Fruit fly (Drosophila melanogaster) whole organism, embryonic: ENCODE measurements around the gene Npc2f.

ENCODE experiments used
- Aef1 ChIP-seq: fragments of 200-800 bp; sonication (Bioruptor generic); IDR thresholded peaks from 3 replicates; pipeline ENCODE4 v1.3.6; 2022; ENCODE audit warnings: missing biosample characterization, missing genetic modification characterization
- Antp ChIP-seq: fragments of 200-800 bp; sonication (Bioruptor generic); optimal IDR thresholded peaks from 3 replicates; lab custom pipeline; 2016; ENCODE audit warnings: missing biosample characterization, missing genetic modification characterization
- Awh ChIP-seq: fragments of 200-800 bp; sonication (Bioruptor generic); IDR thresholded peaks from 2 replicates; pipeline ENCODE4, ENCODE4 v1.3.6; 2022; ENCODE audit warnings: missing biosample characterization, missing genetic modification characterization
- CG11456 ChIP-seq: fragments of 200-800 bp; sonication (Bioruptor generic); IDR thresholded peaks from 3 replicates; pipeline ENCODE4 v1.3.6; 2022; ENCODE audit warnings: missing biosample characterization, missing genetic modification characterization
- CG12071 ChIP-seq: fragments of 200-800 bp; sonication (Bioruptor generic); optimal IDR thresholded peaks from 3 replicates; lab custom pipeline; 2018; ENCODE audit warnings: missing biosample characterization, mild to moderate bottlenecking, missing genetic modification characterization
- CG15601 ChIP-seq: fragments of 200-800 bp; sonication (Bioruptor generic); optimal IDR thresholded peaks from 3 replicates; lab custom pipeline; 2019; ENCODE audit warnings: missing biosample characterization, mild to moderate bottlenecking, missing genetic modification characterization, moderate library complexity
- CG17328 ChIP-seq: fragments of 200-800 bp; sonication (Bioruptor generic); IDR thresholded peaks from 2 replicates; pipeline ENCODE4 v1.3.6; 2022; ENCODE audit warnings: missing biosample characterization, missing genetic modification characterization
- CG17385 ChIP-seq: fragments of 200-800 bp; sonication (Bioruptor generic); optimal IDR thresholded peaks from 3 replicates; lab custom pipeline; 2018; ENCODE audit warnings: missing biosample characterization, mild to moderate bottlenecking, missing genetic modification characterization
- CG17802 ChIP-seq: fragments of 200-800 bp; sonication (Bioruptor generic); optimal IDR thresholded peaks from 2 replicates; lab custom pipeline; 2018; ENCODE audit warnings: missing biosample characterization, mild to moderate bottlenecking, missing genetic modification characterization, moderate library complexity
- CG17912 ChIP-seq: fragments of 200-800 bp; sonication (Bioruptor generic); optimal IDR thresholded peaks from 2 replicates; lab custom pipeline; 2018; ENCODE audit warnings: missing biosample characterization, mild to moderate bottlenecking, missing genetic modification characterization
- CG2202 ChIP-seq: fragments of 200-800 bp; sonication (Bioruptor generic); optimal IDR thresholded peaks from 2 replicates; lab custom pipeline; 2018; ENCODE audit warnings: missing biosample characterization, mild to moderate bottlenecking, missing genetic modification characterization
- CG32532 ChIP-seq: fragments of 200-800 bp; sonication (Bioruptor generic); IDR thresholded peaks from 2 replicates; pipeline ENCODE4 v1.3.6; 2022; ENCODE audit warnings: missing biosample characterization, missing genetic modification characterization
- CG3995 ChIP-seq: fragments of 200-800 bp; sonication (Bioruptor generic); optimal IDR thresholded peaks from 3 replicates; lab custom pipeline; 2016; ENCODE audit warnings: missing biosample characterization, missing genetic modification characterization
- CG42726 ChIP-seq: fragments of 200-800 bp; sonication (Bioruptor generic); IDR thresholded peaks from 2 replicates; pipeline ENCODE4 v1.3.6; 2022; ENCODE audit warnings: missing biosample characterization, missing genetic modification characterization; ENCODE audit not compliant: partially characterized antibody
- CG4404 ChIP-seq: fragments of 200-800 bp; sonication (Bioruptor generic); IDR thresholded peaks from 2 replicates; pipeline ENCODE4 v1.3.6; 2022; ENCODE audit warnings: missing biosample characterization, missing genetic modification characterization
- CG6654 ChIP-seq: fragments of 200-800 bp; sonication (Bioruptor generic); optimal IDR thresholded peaks from 2 replicates; lab custom pipeline; 2017; ENCODE audit warnings: missing biosample characterization, mild to moderate bottlenecking, missing genetic modification characterization
- CG7786 ChIP-seq: fragments of 200-800 bp; sonication (Bioruptor generic); optimal IDR thresholded peaks from 2 replicates; lab custom pipeline; 2016; ENCODE audit warnings: missing biosample characterization, missing genetic modification characterization
- CG7987 ChIP-seq: fragments of 200-800 bp; sonication (Bioruptor generic); optimal IDR thresholded peaks from 2 replicates; lab custom pipeline; 2018; ENCODE audit warnings: missing biosample characterization, mild to moderate bottlenecking, missing genetic modification characterization, moderate library complexity
- CG8281 ChIP-seq: fragments of 200-800 bp; sonication (Bioruptor generic); optimal IDR thresholded peaks from 2 replicates; lab custom pipeline; 2018; ENCODE audit warnings: missing biosample characterization, mild to moderate bottlenecking, missing genetic modification characterization, moderate library complexity
- CG8290 ChIP-seq, 3 experiments: fragments of 200-800 bp; sonication (Bioruptor generic); optimal IDR thresholded peaks; 2 replicates each; lab custom pipeline; 2016 to 2019; ENCODE audit warnings: missing biosample characterization in 3 of 3, missing genetic modification characterization in 3 of 3, mild to moderate bottlenecking in 2 of 3, moderate library complexity in 1 of 3
- CG9876 ChIP-seq: fragments of 200-800 bp; sonication (Bioruptor generic); optimal IDR thresholded peaks from 2 replicates; lab custom pipeline; 2016; ENCODE audit warnings: missing biosample characterization, missing genetic modification characterization
- Dbx ChIP-seq: fragments of 200-800 bp; sonication (Bioruptor generic); IDR thresholded peaks from 3 replicates; pipeline ENCODE4 v1.3.6; 2022; ENCODE audit warnings: missing biosample characterization, missing genetic modification characterization
- Dp ChIP-seq: fragments of 200-800 bp; sonication (Bioruptor generic); optimal IDR thresholded peaks from 2 replicates; lab custom pipeline; 2018; ENCODE audit warnings: missing biosample characterization, mild to moderate bottlenecking, missing genetic modification characterization, moderate library complexity
- Ets97D ChIP-seq: fragments of 200-800 bp; sonication (Bioruptor generic); optimal IDR thresholded peaks from 3 replicates; lab custom pipeline; 2016; ENCODE audit warnings: missing biosample characterization, missing genetic modification characterization
- HLH3B ChIP-seq: fragments of 200-800 bp; sonication (Bioruptor generic); IDR thresholded peaks from 2 replicates; pipeline ENCODE4 v1.3.6; 2022; ENCODE audit warnings: missing biosample characterization, missing genetic modification characterization
- HLHmδ ChIP-seq: fragments of 200-800 bp; sonication (Bioruptor generic); optimal IDR thresholded peaks from 2 replicates; lab custom pipeline; 2018; ENCODE audit warnings: missing biosample characterization, mild to moderate bottlenecking, missing genetic modification characterization, moderate library complexity
- Lhr ChIP-seq: fragments of 200-800 bp; sonication (Bioruptor generic); optimal IDR thresholded peaks from 3 replicates; lab custom pipeline; 2017; ENCODE audit warnings: mild to moderate bottlenecking, missing biosample characterization, missing genetic modification reagents, missing genetic modification characterization
- Max ChIP-seq: fragments of 200-800 bp; sonication (Bioruptor generic); optimal IDR thresholded peaks from 2 replicates; lab custom pipeline; 2016; ENCODE audit warnings: missing biosample characterization, mild to moderate bottlenecking, missing genetic modification characterization
- NC2α ChIP-seq: fragments of 200-800 bp; sonication (Bioruptor generic); optimal IDR thresholded peaks from 2 replicates; lab custom pipeline; 2016; ENCODE audit warnings: missing biosample characterization, missing genetic modification characterization
- NFAT ChIP-seq: fragments of 200-800 bp; sonication (Bioruptor generic); IDR thresholded peaks from 2 replicates; pipeline ENCODE4 v1.3.6; 2022; ENCODE audit warnings: missing biosample characterization, missing genetic modification characterization
- Nf-YA ChIP-seq: fragments of 200-800 bp; sonication (Bioruptor generic); IDR thresholded peaks from 2 replicates; pipeline ENCODE4 v1.3.6; 2022; ENCODE audit warnings: missing biosample characterization, missing genetic modification characterization
- Oli ChIP-seq: fragments of 200-800 bp; sonication (Bioruptor generic); optimal IDR thresholded peaks from 2 replicates; lab custom pipeline; 2018; ENCODE audit warnings: missing biosample characterization, mild to moderate bottlenecking, missing genetic modification characterization, moderate library complexity
- Scr ChIP-seq: fragments of 200-800 bp; sonication (Bioruptor generic); IDR thresholded peaks from 2 replicates; pipeline ENCODE4 v1.3.6; 2022; ENCODE audit warnings: missing biosample characterization, missing genetic modification characterization; ENCODE audit not compliant: partially characterized antibody
- Tbp ChIP-seq: fragments of >200 bp; optimal IDR thresholded peaks from 2 replicates; lab custom pipeline; 2018; ENCODE audit warnings: missing biosample characterization, missing genetic modification characterization
- Trl ChIP-seq, 3 experiments: fragments of >200 bp in 2 of 3; fragments of 200-800 bp in 1 of 3; sonication (Bioruptor generic) in 1 of 3; optimal IDR thresholded peaks; 2 replicates in 1 of 3; 3 replicates in 2 of 3; lab custom pipeline; 2016 to 2017; ENCODE audit warnings: missing biosample characterization in 1 of 3, missing genetic modification characterization in 1 of 3
- ara ChIP-seq: fragments of 200-800 bp; sonication (Bioruptor generic); IDR thresholded peaks from 2 replicates; pipeline ENCODE4 v1.3.6; 2022; ENCODE audit warnings: missing biosample characterization, missing genetic modification characterization
- chinmo ChIP-seq: fragments of 200-800 bp; sonication (Bioruptor generic); IDR thresholded peaks from 4 replicates; pipeline ENCODE4 v1.3.6; 2022; ENCODE audit warnings: missing biosample characterization, missing genetic modification characterization; ENCODE audit not compliant: partially characterized antibody
- danr ChIP-seq: fragments of 200-800 bp; sonication (Bioruptor generic); IDR thresholded peaks from 2 replicates; pipeline ENCODE4 v1.3.6; 2022; ENCODE audit warnings: missing biosample characterization, missing genetic modification characterization
- en ChIP-seq: fragments of 200-800 bp; sonication (Bioruptor generic); optimal IDR thresholded peaks from 2 replicates; lab custom pipeline; 2016; ENCODE audit warnings: missing biosample characterization, missing genetic modification characterization
- exex ChIP-seq: fragments of 200-800 bp; sonication (Bioruptor generic); optimal IDR thresholded peaks from 4 replicates; lab custom pipeline; 2018; ENCODE audit warnings: missing biosample characterization, mild to moderate bottlenecking, missing genetic modification characterization, moderate library complexity
- gfzf ChIP-seq: fragments of 200-800 bp; sonication (Bioruptor generic); optimal IDR thresholded peaks from 2 replicates; lab custom pipeline; 2016; ENCODE audit warnings: missing biosample characterization, mild to moderate bottlenecking, missing genetic modification characterization, moderate library complexity
- hbn ChIP-seq: fragments of 200-800 bp; sonication (Bioruptor generic); IDR thresholded peaks from 2 replicates; pipeline ENCODE4 v1.3.6; 2022; ENCODE audit warnings: missing biosample characterization, missing genetic modification characterization; ENCODE audit not compliant: partially characterized antibody
- luna ChIP-seq: fragments of 200-800 bp; sonication (Bioruptor generic); optimal IDR thresholded peaks from 2 replicates; lab custom pipeline; 2016; ENCODE audit warnings: missing biosample characterization, missing genetic modification characterization
- odd ChIP-seq: fragments of 200-800 bp; sonication (Bioruptor generic); optimal IDR thresholded peaks from 2 replicates; lab custom pipeline; 2017; ENCODE audit warnings: missing biosample characterization, mild to moderate bottlenecking, missing genetic modification characterization
- so ChIP-seq: fragments of 200-800 bp; sonication (Bioruptor generic); IDR thresholded peaks from 3 replicates; pipeline ENCODE4 v1.3.6; 2022; ENCODE audit warnings: missing biosample characterization, missing genetic modification characterization
- ssp ChIP-seq: fragments of 200-800 bp; sonication (Bioruptor generic); IDR thresholded peaks from 2 replicates; pipeline ENCODE4 v1.3.6; 2022; ENCODE audit warnings: missing biosample characterization, missing genetic modification characterization
- unc-4 ChIP-seq: fragments of 200-800 bp; sonication (Bioruptor generic); IDR thresholded peaks from 2 replicates; pipeline ENCODE4 v1.3.6; 2022; ENCODE audit warnings: missing biosample characterization, missing genetic modification characterization; ENCODE audit not compliant: partially characterized antibody
- unpg ChIP-seq: fragments of 200-800 bp; sonication (Bioruptor generic); optimal IDR thresholded peaks from 3 replicates; lab custom pipeline; 2018; ENCODE audit warnings: missing biosample characterization, mild to moderate bottlenecking, missing genetic modification characterization, moderate library complexity
- wor ChIP-seq: fragments of 200-800 bp; sonication (Bioruptor generic); IDR thresholded peaks from 2 replicates; pipeline ENCODE4 v1.3.6; 2022; ENCODE audit warnings: missing biosample characterization, missing genetic modification characterization
- yki ChIP-seq: fragments of >200 bp; optimal IDR thresholded peaks from 3 replicates; lab custom pipeline; 2018

The Npc2f gene

DNA sequence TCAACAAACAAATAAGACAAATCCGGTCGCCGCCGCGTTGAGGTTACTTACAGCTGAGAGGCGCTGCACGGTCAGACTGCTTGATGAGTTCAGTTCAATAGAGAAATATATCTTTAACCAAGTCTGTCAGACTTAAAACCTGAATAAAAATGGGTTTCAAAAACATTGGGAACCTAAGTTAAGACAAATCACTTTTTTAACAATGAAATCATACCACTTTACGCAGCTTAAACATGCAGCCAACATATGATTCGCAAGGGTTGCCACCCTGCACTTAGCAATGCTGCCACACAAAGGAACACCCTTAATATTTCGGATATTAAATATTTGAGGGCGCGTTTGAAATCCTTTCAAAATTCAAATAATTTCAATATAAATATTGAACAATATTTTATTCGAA, 50.9 kb downstream of the Npc2f start, which contains the start of gene CG5515 (continued):
- TF ChIP-seq CG8290 (GFP tag; optimal IDR thresholded peaks at IDR 0.05; lab: Kevin White, UChicago) (no peak), CG8290 (tag; optimal IDR thresholded peaks at IDR 0.05; lab: Kevin White, UChicago) (no peak), CG15601 (tag; lab: Kevin White, UChicago) (peak; percentile 76), Lhr (GFP tag; lab: Kevin White, UChicago) (peak; percentile 30), CG17385 (GFP tag; lab: Kevin White, UChicago) (peak; percentile 45), NC2α (peak; percentile 49), Antp (GFP tag; lab: Kevin White, UChicago) (peak; percentile 63), Ets97D (GFP tag; lab: Kevin White, UChicago) (peak; percentile 89), Dp (GFP tag; lab: Kevin White, UChicago) (peak; percentile 80), HLH3B (GFP tag; lab: Robert Waterston, UW) (peak; percentile 84), Oli (tag; lab: Kevin White, UChicago) (peak; percentile 57), hbn (GFP tag; lab: Robert Waterston, UW) (peak; percentile 55; the same call in 1 of the 2 replicates), wor (GFP tag; lab: Robert Waterston, UW) (peak; percentile 90), Max (peak; percentile 71), so (GFP tag; lab: Robert Waterston, UW) (peak; percentile 79; the same call in 1 of the 3 replicates), CG17328 (GFP tag; lab: Robert Waterston, UW) (peak; percentile 85), CG17912 (no peak), CG9876 (peak; percentile 73), Awh (GFP tag; lab: Robert Waterston, UW) (no peak), CG3995 (GFP tag; lab: Kevin White, UChicago) (peak; percentile 44), CG7786 (peak; percentile 80), CG4404 (peak; percentile 76), unc-4 (GFP tag; lab: Robert Waterston, UW) (peak; percentile 58), Dbx (GFP tag; lab: Robert Waterston, UW) (peak; percentile 89), CG17802 (tag; lab: Kevin White, UChicago) (peak; percentile 59), CG11456 (GFP tag; lab: Robert Waterston, UW) (peak; percentile 70), gfzf (GFP tag; lab: Kevin White, UChicago) (peak; percentile 42), CG12071 (GFP tag; lab: Kevin White, UChicago) (no peak), danr (GFP tag; lab: Robert Waterston, UW) (no peak), CG42726 (GFP tag; lab: Robert Waterston, UW) (peak; percentile 53), yki (lab: Kevin White, UChicago) (no peak), luna (GFP tag; lab: Kevin White, UChicago) (no peak), ara (GFP tag; lab: Robert Waterston, UW) (peak; percentile 80), unpg (GFP tag; lab: Kevin White, UChicago) (peak; percentile 73), CG8281 (no peak), HLHmδ (GFP tag; lab: Kevin White, UChicago) (no peak), Tbp (GFP tag; lab: Kevin White, UChicago) (no peak), CG6654 (GFP tag; lab: Kevin White, UChicago) (no peak), exex (tag; lab: Kevin White, UChicago) (no peak), CG32532 (GFP tag; lab: Robert Waterston, UW) (peak; percentile 84), Trl (optimal IDR thresholded peaks at IDR 0.05; lab: Kevin White, UChicago) (no peak), Trl (GFP tag; optimal IDR thresholded peaks at IDR 0.05; lab: Kevin White, UChicago) (peak; percentile 72), Scr (peak; percentile 61), CG2202 (tag; lab: Kevin White, UChicago) (no peak), CG7987 (peak; percentile 9), odd (GFP tag; lab: Kevin White, UChicago) (no peak), NFAT (peak; percentile 70), Nf-YA (GFP tag; lab: Robert Waterston, UW) (peak; percentile 71; the same call in 1 of the 2 replicates), ssp (peak; percentile 80), chinmo (0 out of 4 replicates have a peak, but pooled peaks have one; percentile 30), Aef1 (GFP tag; lab: Robert Waterston, UW) (peak; percentile 73), en (GFP tag; lab: Kevin White, UChicago) (peak; percentile 35)
